ENCODE assay signal across 3 worm cellular contexts in genomic region chrV:6683282-6683681, ce11.
TF ChIP-seq lines count a peak whose summit lies in the region.

No protein-coding gene starts in this region.

TF ChIP-seq in whole organism, L1 larva, 84 proteins besides CTCF, POLR2A, EP300 and RAD21:
- TF ChIP-seq efl-1 (optimal IDR thresholded peaks at IDR 0.05; lab: Kevin White, UChicago) (no peak), efl-1 (GFP tag; optimal IDR thresholded peaks at IDR 0.05 in 1 of 2; lab: Kevin White, UChicago) (no peak), ztf-11 (tag; optimal IDR thresholded peaks at IDR 0.05; lab: Kevin White, UChicago) (peak in 1 of 2 experiments; percentile 84), snpc-4 (tag; optimal IDR thresholded peaks at IDR 0.05; lab: Kevin White, UChicago) (no peak), nhr-20 (tag; optimal IDR thresholded peaks at IDR 0.05; lab: Kevin White, UChicago) (no peak), fkh-10 (GFP tag; optimal IDR thresholded peaks at IDR 0.05; lab: Kevin White, UChicago) (no peak), lir-3 (tag; optimal IDR thresholded peaks at IDR 0.05; lab: Kevin White, UChicago; ENCODE audit: poor library complexity) (no peak), nhr-71 (tag; optimal IDR thresholded peaks at IDR 0.05; lab: Kevin White, UChicago) (no peak), unc-86 (tag; optimal IDR thresholded peaks at IDR 0.05; lab: Kevin White, UChicago) (peak; percentile 29), tbx-2 (tag; optimal IDR thresholded peaks at IDR 0.05; lab: Kevin White, UChicago) (peak; percentile 51), blmp-1 (tag; optimal IDR thresholded peaks at IDR 0.05; lab: Kevin White, UChicago) (no peak), fkh-8 (tag; optimal IDR thresholded peaks at IDR 0.05; lab: Kevin White, UChicago) (no peak)

TF ChIP-seq in whole organism, L4 larva, 104 proteins besides CTCF, POLR2A, EP300 and RAD21:
- TF ChIP-seq aha-1 (tag; lab: Kevin White, UChicago): peak; percentile 49
- no peak for TF ChIP-seq zfp-3 (GFP tag; conservative IDR thresholded peaks at IDR 0.05; lab: Robert Waterston, UW)
- no peak for TF ChIP-seq dpl-1 (GFP tag; optimal IDR thresholded peaks at IDR 0.05; lab: Kevin White, UChicago)
TF ChIP-seq in whole organism, L4 larva: peak in this region for 1.

TF ChIP-seq in whole organism, mixed stage, embryonic, 35 proteins besides CTCF, POLR2A, EP300 and RAD21:
- TF ChIP-seq M03D4.4 (tag; optimal IDR thresholded peaks at IDR 0.05; lab: Kevin White, UChicago): no peak
- TF ChIP-seq ham-2 (GFP tag; optimal IDR thresholded peaks at IDR 0.05; lab: Kevin White, UChicago): no peak
- TF ChIP-seq ceh-43 (GFP tag; optimal IDR thresholded peaks at IDR 0.05; lab: Kevin White, UChicago): no peak
- no peak for TF ChIP-seq pha-4 (tag; optimal IDR thresholded peaks at IDR 0.05; lab: Kevin White, UChicago)
- no peak for TF ChIP-seq hlh-1 (tag; optimal IDR thresholded peaks at IDR 0.05; lab: Kevin White, UChicago)
- no peak for TF ChIP-seq bed-3 (GFP tag; optimal IDR thresholded peaks at IDR 0.05; lab: Kevin White, UChicago)
- no peak for TF ChIP-seq sptf-1 (tag; optimal IDR thresholded peaks at IDR 0.05; lab: Kevin White, UChicago)
- no peak for TF ChIP-seq drap-1 (GFP tag; optimal IDR thresholded peaks at IDR 0.05; lab: Kevin White, UChicago)
- no peak for TF ChIP-seq flh-1 (GFP tag; optimal IDR thresholded peaks at IDR 0.05; lab: Kevin White, UChicago)
- TF ChIP-seq ceh-39 (tag; optimal IDR thresholded peaks at IDR 0.05; lab: Kevin White, UChicago): no peak
- TF ChIP-seq mep-1 (tag; optimal IDR thresholded peaks at IDR 0.05; lab: Kevin White, UChicago): peak; percentile 7
- no peak for TF ChIP-seq sem-2 (GFP tag; optimal IDR thresholded peaks at IDR 0.05; lab: Kevin White, UChicago)
- no peak for TF ChIP-seq tbx-8 (GFP tag; optimal IDR thresholded peaks at IDR 0.05; lab: Kevin White, UChicago)
- TF ChIP-seq mab-5 (tag; optimal IDR thresholded peaks at IDR 0.05; lab: Kevin White, UChicago): no peak
- no peak for TF ChIP-seq nhr-28 (tag; optimal IDR thresholded peaks at IDR 0.05; lab: Kevin White, UChicago)
- TF ChIP-seq lin-32 (GFP tag; optimal IDR thresholded peaks at IDR 0.05; lab: Kevin White, UChicago): peak; percentile 57
- TF ChIP-seq unc-120 (tag; optimal IDR thresholded peaks at IDR 0.05; lab: Kevin White, UChicago; ENCODE audit: poor library complexity, severe bottlenecking): no peak
- no peak for TF ChIP-seq nhr-12 (tag; optimal IDR thresholded peaks at IDR 0.05; lab: Kevin White, UChicago)
- TF ChIP-seq nhr-76 (tag; optimal IDR thresholded peaks at IDR 0.05; lab: Kevin White, UChicago): no peak
- no peak for TF ChIP-seq elt-1 (tag; optimal IDR thresholded peaks at IDR 0.05; lab: Kevin White, UChicago; ENCODE audit: borderline replicate concordance, insufficient read depth)
- peak; percentile 44 for TF ChIP-seq cnd-1 (tag; optimal IDR thresholded peaks at IDR 0.05; lab: Kevin White, UChicago)
- no peak for TF ChIP-seq elt-3 (tag; optimal IDR thresholded peaks at IDR 0.05; lab: Kevin White, UChicago)
- TF ChIP-seq mls-2 (tag; optimal IDR thresholded peaks at IDR 0.05; lab: Kevin White, UChicago): no peak
- no peak for TF ChIP-seq ceh-83 (GFP tag; optimal IDR thresholded peaks at IDR 0.05; lab: Kevin White, UChicago)
- TF ChIP-seq zip-8 (tag; optimal IDR thresholded peaks at IDR 0.05; lab: Kevin White, UChicago): no peak
- TF ChIP-seq nhr-2 (tag; optimal IDR thresholded peaks at IDR 0.05; lab: Kevin White, UChicago): peak; percentile 83
- TF ChIP-seq lin-13 (tag; optimal IDR thresholded peaks at IDR 0.05; lab: Kevin White, UChicago): no peak

Comparison
In these comparisons a context has a peak if more than half of its experiments do, and no peak if none do; other contexts are left out.
1. Of the 29 proteins assayed by ChIP-seq in both whole organism, L4 larva and whole organism, L1 larva: peak only in whole organism, L4 larva: aha-1; only in whole organism, L1 larva: none; in both: none; in neither: 27; mixed calls (peak in some experiments, not most) for 1.